Worm (Caenorhabditis elegans): ENCODE results near the gene rpoa-49.

rpoa-49 gene

ce11 chrII:87937-88336 is 43.1 kb downstream of the rpoa-49 start:
- TF ChIP-seq nhr-237 (tag; optimal IDR thresholded peaks at IDR 0.05), result no peak
- TF ChIP-seq nhr-25 (tag; optimal IDR thresholded peaks at IDR 0.05), result no peak
- no peak for TF ChIP-seq egl-27 (tag; optimal IDR thresholded peaks at IDR 0.05)
- no peak for TF ChIP-seq skn-1 (tag; optimal IDR thresholded peaks at IDR 0.05)
- no peak for TF ChIP-seq ztf-4 (tag; optimal IDR thresholded peaks at IDR 0.05)
- TF ChIP-seq elt-3 (tag; optimal IDR thresholded peaks at IDR 0.05), result no peak
- TF ChIP-seq R02D3.7 (tag; optimal IDR thresholded peaks at IDR 0.05), result no peak
- no peak for TF ChIP-seq sma-3 (GFP tag; optimal IDR thresholded peaks at IDR 0.05)
- TF ChIP-seq lin-13 (GFP tag; optimal IDR thresholded peaks at IDR 0.05), result no peak
- TF ChIP-seq unc-55 (GFP tag; optimal IDR thresholded peaks at IDR 0.05), result no peak
- no peak for TF ChIP-seq nhr-129 (tag; optimal IDR thresholded peaks at IDR 0.05)
- no peak for TF ChIP-seq ceh-16 (tag; optimal IDR thresholded peaks at IDR 0.05)
- no peak for TF ChIP-seq alr-1 (tag; optimal IDR thresholded peaks at IDR 0.05)
- TF ChIP-seq nhr-21 (tag; optimal IDR thresholded peaks at IDR 0.05), result no peak

DNA sequence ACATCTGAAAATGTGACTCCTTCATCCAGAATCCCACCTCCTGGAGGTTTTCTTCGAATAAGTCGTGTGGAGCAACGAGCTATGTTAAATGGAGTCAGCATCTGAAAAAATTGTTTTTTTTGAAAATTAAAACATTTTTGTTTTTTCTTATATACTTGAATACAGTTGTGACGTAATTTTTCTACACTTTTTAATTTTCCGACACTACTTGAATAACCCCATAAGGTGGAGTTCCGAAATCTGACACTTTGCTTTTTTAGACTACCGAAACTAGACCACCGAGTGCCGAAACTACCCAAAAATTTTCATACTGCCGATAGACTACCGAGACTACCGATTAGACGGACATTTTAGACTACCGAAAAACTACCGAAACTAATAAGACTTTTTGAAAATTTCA is 46.6 kb downstream of the rpoa-49 start, which contains the start of gene mcat-1:
TSS of gene mcat-1 (minus strand) at position 101 of the 400 bp plus-strand sequence.
- TF ChIP-seq mab-5 (tag; optimal IDR thresholded peaks at IDR 0.05) (no peak), sma-3 (GFP tag; optimal IDR thresholded peaks at IDR 0.05) (no peak), lsy-2 (tag; optimal IDR thresholded peaks at IDR 0.05) (no peak), nhr-77 (tag; optimal IDR thresholded peaks at IDR 0.05) (no peak), unc-62 (GFP tag; optimal IDR thresholded peaks at IDR 0.05) (no peak), nhr-10 (tag; optimal IDR thresholded peaks at IDR 0.05) (no peak), ztf-11 (tag; optimal IDR thresholded peaks at IDR 0.05) (no peak), F13H6.1 (tag; optimal IDR thresholded peaks at IDR 0.05) (no peak), aly-2 (tag; optimal IDR thresholded peaks at IDR 0.05) (no peak), dmd-4 (tag; optimal IDR thresholded peaks at IDR 0.05) (no peak), sma-9 (GFP tag; optimal IDR thresholded peaks at IDR 0.05) (no peak), sma-9 (tag; optimal IDR thresholded peaks at IDR 0.05) (no peak), unc-55 (GFP tag; optimal IDR thresholded peaks at IDR 0.05) (no peak)

ce11 chrII:95177-95576 is 50.3 kb downstream of the rpoa-49 start, which contains the start of gene C50D2.7:
Gene C50D2.7, minus strand, starts transcription at chrII:95277.
- TF ChIP-seq F13H6.1 (tag; optimal IDR thresholded peaks at IDR 0.05), result no peak
- TF ChIP-seq Y55F3AM.14 (GFP tag; optimal IDR thresholded peaks at IDR 0.05), result no peak
- TF ChIP-seq ztf-11 (tag; optimal IDR thresholded peaks at IDR 0.05), result no peak
- TF ChIP-seq zag-1 (tag; optimal IDR thresholded peaks at IDR 0.05), result no peak
- no peak for TF ChIP-seq nhr-21 (tag; optimal IDR thresholded peaks at IDR 0.05)
- no peak for TF ChIP-seq lin-13 (GFP tag; optimal IDR thresholded peaks at IDR 0.05)
- no peak for TF ChIP-seq dmd-4 (tag; optimal IDR thresholded peaks at IDR 0.05)
- TF ChIP-seq sma-9 (GFP tag; optimal IDR thresholded peaks at IDR 0.05), result no peak
- TF ChIP-seq sma-9 (tag; optimal IDR thresholded peaks at IDR 0.05), result no peak
- TF ChIP-seq ceh-82 (tag; optimal IDR thresholded peaks at IDR 0.05), result no peak
- no peak for TF ChIP-seq sma-3 (GFP tag; optimal IDR thresholded peaks at IDR 0.05)
- TF ChIP-seq egl-27 (tag; optimal IDR thresholded peaks at IDR 0.05), result no peak
- no peak for TF ChIP-seq ama-1 (optimal IDR thresholded peaks at IDR 0.05)
- no peak for TF ChIP-seq nhr-6 (tag; optimal IDR thresholded peaks at IDR 0.05)
- TF ChIP-seq skn-1 (tag; optimal IDR thresholded peaks at IDR 0.05), result no peak
- TF ChIP-seq nhr-129 (tag; optimal IDR thresholded peaks at IDR 0.05), result no peak
- TF ChIP-seq lin-39 (tag; optimal IDR thresholded peaks at IDR 0.05), result no peak
